Fruit fly (Drosophila melanogaster) whole organism, prepupa: Measurements from ENCODE around the gene dos.

Experiments
- Blimp-1 ChIP-seq: fragments of 200-800 bp; sonication (Bioruptor generic); optimal IDR thresholded peaks from 3 replicates; lab custom pipeline; 2017; ENCODE audit warnings: missing biosample characterization, missing genetic modification characterization, mild to moderate bottlenecking, moderate library complexity, missing genetic modification reagents
- CG31627 ChIP-seq: fragments of 200-800 bp; sonication (Bioruptor generic); optimal IDR thresholded peaks from 3 replicates; lab custom pipeline; 2016; ENCODE audit warnings: missing biosample characterization, missing genetic modification characterization
- CG34406 ChIP-seq: fragments of 200-800 bp; sonication (Bioruptor generic); optimal IDR thresholded peaks from 3 replicates; lab custom pipeline; 2016; ENCODE audit warnings: missing biosample characterization, missing genetic modification characterization
- CG6163 ChIP-seq: fragments of 200-800 bp; sonication (Bioruptor generic); IDR thresholded peaks from 3 replicates; pipeline ENCODE4 v1.3.6; 2022; ENCODE audit warnings: missing biosample characterization, missing genetic modification characterization
- CG7368 ChIP-seq: fragments of 200-800 bp; sonication (Bioruptor generic); optimal IDR thresholded peaks from 3 replicates; lab custom pipeline; 2016; ENCODE audit warnings: missing biosample characterization, missing genetic modification characterization
- Hr38 ChIP-seq: sonication (Bioruptor generic); optimal IDR thresholded peaks from 2 replicates; lab custom pipeline; 2016; ENCODE audit warnings: missing biosample characterization, missing genetic modification characterization
- OdsH ChIP-seq: fragments of 200-800 bp; sonication (Bioruptor generic); optimal IDR thresholded peaks from 3 replicates; lab custom pipeline; 2016; ENCODE audit warnings: missing biosample characterization, missing genetic modification characterization
- fd85E ChIP-seq: fragments of 200-800 bp; sonication (Bioruptor generic); optimal IDR thresholded peaks from 3 replicates; lab custom pipeline; 2016; ENCODE audit warnings: missing biosample characterization, missing genetic modification characterization
- fkh ChIP-seq: fragments of 200-800 bp; sonication (Bioruptor generic); optimal IDR thresholded peaks from 3 replicates; lab custom pipeline; 2017; ENCODE audit warnings: missing biosample characterization, mild to moderate bottlenecking, missing genetic modification characterization, moderate library complexity
- pdm3 ChIP-seq: fragments of 200-800 bp; sonication (Bioruptor generic); optimal IDR thresholded peaks from 3 replicates; lab custom pipeline; 2016; ENCODE audit warnings: missing biosample characterization, missing genetic modification characterization

DNA sequence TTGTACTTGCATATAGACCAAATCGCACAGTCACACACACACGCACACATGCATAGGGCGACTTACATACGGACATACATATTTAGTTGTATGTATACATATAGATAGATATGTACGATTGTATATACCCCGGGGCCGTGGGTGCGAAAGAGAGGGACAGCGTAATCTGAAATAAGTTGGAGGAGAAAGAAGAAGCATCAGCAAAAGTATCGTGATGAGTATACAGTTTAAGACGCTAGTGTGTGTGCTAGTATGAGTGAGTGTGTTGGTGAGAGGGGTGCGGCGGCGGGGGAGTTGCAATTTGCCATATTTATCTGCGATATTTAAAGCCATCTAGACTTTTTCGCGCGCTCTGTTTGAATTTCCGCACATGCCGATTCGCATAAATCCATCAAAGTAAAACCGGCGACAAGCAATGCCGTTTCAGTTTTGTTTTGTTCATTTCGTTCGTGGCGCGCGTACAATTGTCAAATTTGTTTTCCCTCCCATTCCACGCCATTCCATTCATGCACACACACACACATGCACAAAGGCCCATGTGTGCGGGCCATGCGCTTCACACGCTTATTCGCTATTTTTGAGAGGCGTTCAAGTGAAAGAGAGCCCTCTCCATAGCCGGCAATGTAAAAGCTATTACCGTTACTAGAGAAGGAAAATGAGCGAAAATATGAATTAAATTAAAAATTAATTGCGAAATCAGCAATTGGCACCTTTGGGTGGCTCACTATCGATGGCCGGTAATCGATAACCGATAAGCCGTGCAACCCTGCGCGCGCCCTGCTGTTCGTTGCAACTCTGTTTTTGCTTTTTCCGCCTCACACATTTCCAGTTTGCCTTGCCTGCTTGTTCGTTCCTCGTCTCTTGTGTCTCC, 46.0 kb downstream of the dos start:
- peak; percentile 67 for TF ChIP-seq Blimp-1 (GFP tag; lab: Kevin White, UChicago)
- peak; percentile 64 for TF ChIP-seq fd85E (GFP tag; lab: Kevin White, UChicago)
- peak; percentile 79 for TF ChIP-seq fkh (GFP tag; lab: Kevin White, UChicago)
- TF ChIP-seq Hr38: no peak
- TF ChIP-seq CG7368 (GFP tag; lab: Kevin White, UChicago): peak; percentile 61
- TF ChIP-seq pdm3: peak; percentile 77
- peak; percentile 82 for TF ChIP-seq CG31627
- TF ChIP-seq CG34406: peak; percentile 78
- TF ChIP-seq OdsH (GFP tag; lab: Kevin White, UChicago): peak; percentile 69
- TF ChIP-seq CG6163 (GFP tag; lab: Robert Waterston, UW): peak; percentile 93
